Fruit fly (Drosophila melanogaster) whole organism, embryonic: ENCODE results near the gene Sec61alpha.
A peak's percentile ranks its signal among the peaks of the same experiment; 100 is the strongest.

Experiments
- CG11560 ChIP-seq: fragments of 200-800 bp; sonication (Bioruptor generic); IDR thresholded peaks from 3 replicates; pipeline ENCODE4 v1.3.6; 2022; ENCODE audit warnings: missing biosample characterization, missing genetic modification characterization
- CG11695 ChIP-seq: fragments of 200-800 bp; sonication (Bioruptor generic); IDR thresholded peaks from 3 replicates; pipeline ENCODE4 v1.3.6; 2022; ENCODE audit warnings: missing biosample characterization, missing genetic modification characterization
- CG11696 ChIP-seq: fragments of 200-800 bp; sonication (Bioruptor generic); IDR thresholded peaks from 2 replicates; pipeline ENCODE4 v1.3.6; 2022; ENCODE audit warnings: missing biosample characterization, missing genetic modification characterization
- CG14014 ChIP-seq: fragments of 200-800 bp; sonication (Bioruptor generic); IDR thresholded peaks from 2 replicates; pipeline ENCODE4 v1.3.6; 2022; ENCODE audit warnings: missing biosample characterization, missing genetic modification characterization
- CG15696 ChIP-seq: fragments of 200-800 bp; sonication (Bioruptor generic); optimal IDR thresholded peaks from 2 replicates; lab custom pipeline; 2019; ENCODE audit warnings: missing biosample characterization, mild to moderate bottlenecking, missing genetic modification characterization, moderate library complexity
- CG1647 ChIP-seq: fragments of 200-800 bp; sonication (Bioruptor generic); optimal IDR thresholded peaks from 3 replicates; lab custom pipeline; 2016; ENCODE audit warnings: missing biosample characterization, missing genetic modification characterization
- CG17385 ChIP-seq: fragments of 200-800 bp; sonication (Bioruptor generic); optimal IDR thresholded peaks from 3 replicates; lab custom pipeline; 2018; ENCODE audit warnings: missing biosample characterization, mild to moderate bottlenecking, missing genetic modification characterization
- CG18262 ChIP-seq: fragments of 200-800 bp; optimal IDR thresholded peaks from 3 replicates; lab custom pipeline; 2019; ENCODE audit warnings: missing biosample characterization, mild to moderate bottlenecking, missing genetic modification characterization, moderate library complexity
- CG18599 ChIP-seq: fragments of 200-800 bp; sonication (Bioruptor generic); optimal IDR thresholded peaks from 3 replicates; lab custom pipeline; 2017; ENCODE audit warnings: missing biosample characterization, missing genetic modification characterization, mild to moderate bottlenecking, moderate library complexity, missing genetic modification reagents
- CG18764 ChIP-seq: fragments of 200-800 bp; sonication (Bioruptor generic); optimal IDR thresholded peaks from 3 replicates; lab custom pipeline; 2016; ENCODE audit warnings: missing biosample characterization, missing genetic modification characterization
- CG2199 ChIP-seq: fragments of 200-800 bp; sonication (Bioruptor generic); IDR thresholded peaks from 3 replicates; pipeline ENCODE4 v1.3.6; 2022; ENCODE audit warnings: missing biosample characterization, missing genetic modification characterization
- CG31441 ChIP-seq: fragments of 200-800 bp; sonication (Bioruptor generic); IDR thresholded peaks from 2 replicates; pipeline ENCODE4 v1.3.6; 2022; ENCODE audit warnings: missing biosample characterization, missing genetic modification characterization
- CG34224 ChIP-seq: fragments of 200-800 bp; sonication (Bioruptor generic); IDR thresholded peaks from 3 replicates; pipeline ENCODE4 v1.3.6; 2022; ENCODE audit warnings: missing biosample characterization, missing genetic modification characterization; ENCODE audit not compliant: partially characterized antibody
- CG42726 ChIP-seq: fragments of 200-800 bp; sonication (Bioruptor generic); IDR thresholded peaks from 2 replicates; pipeline ENCODE4 v1.3.6; 2022; ENCODE audit warnings: missing biosample characterization, missing genetic modification characterization; ENCODE audit not compliant: partially characterized antibody
- CG4328 ChIP-seq: fragments of 200-800 bp; sonication (Bioruptor generic); optimal IDR thresholded peaks from 3 replicates; lab custom pipeline; 2017; ENCODE audit warnings: missing biosample characterization, missing genetic modification reagents, missing genetic modification characterization
- CG4360 ChIP-seq: fragments of 200-800 bp; sonication (Bioruptor generic); IDR thresholded peaks from 2 replicates; pipeline ENCODE4 v1.3.6; 2022; ENCODE audit warnings: missing biosample characterization, missing genetic modification characterization
- CG6654 ChIP-seq: fragments of 200-800 bp; sonication (Bioruptor generic); optimal IDR thresholded peaks from 2 replicates; lab custom pipeline; 2017; ENCODE audit warnings: missing biosample characterization, mild to moderate bottlenecking, missing genetic modification characterization
- CG6765 ChIP-seq: fragments of 200-800 bp; sonication (Bioruptor generic); optimal IDR thresholded peaks from 3 replicates; lab custom pipeline; 2017; ENCODE audit warnings: missing biosample characterization, mild to moderate bottlenecking, missing genetic modification characterization
- CG7372 ChIP-seq: fragments of 200-800 bp; sonication (Bioruptor generic); IDR thresholded peaks from 2 replicates; pipeline ENCODE4 v1.3.6; 2022; ENCODE audit warnings: missing biosample characterization, missing genetic modification characterization
- CTCF ChIP-seq: fragments of 200-800 bp; sonication (Bioruptor generic); optimal IDR thresholded peaks from 2 replicates; lab custom pipeline; 2017; ENCODE audit warnings: missing biosample characterization, mild to moderate bottlenecking, missing genetic modification characterization, moderate library complexity
- D19A ChIP-seq: fragments of 200-800 bp; optimal IDR thresholded peaks from 3 replicates; lab custom pipeline; 2019; ENCODE audit warnings: missing biosample characterization, mild to moderate bottlenecking, missing genetic modification characterization, moderate library complexity
- Dbx ChIP-seq: fragments of 200-800 bp; sonication (Bioruptor generic); IDR thresholded peaks from 3 replicates; pipeline ENCODE4 v1.3.6; 2022; ENCODE audit warnings: missing biosample characterization, missing genetic modification characterization
- Doc3 ChIP-seq: fragments of 200-800 bp; sonication (Bioruptor generic); IDR thresholded peaks from 3 replicates; pipeline ENCODE4 v1.3.6; 2022; ENCODE audit warnings: missing biosample characterization, missing genetic modification characterization; ENCODE audit not compliant: partially characterized antibody
- E2f2 ChIP-seq: fragments of 200-800 bp; sonication (Bioruptor generic); IDR thresholded peaks from 2 replicates; pipeline ENCODE4 v1.3.6; 2022; ENCODE audit warnings: missing biosample characterization, missing genetic modification characterization
- Fer2 ChIP-seq: fragments of 200-800 bp; sonication (Bioruptor generic); optimal IDR thresholded peaks from 2 replicates; lab custom pipeline; 2018; ENCODE audit warnings: missing biosample characterization, mild to moderate bottlenecking, missing genetic modification characterization, moderate library complexity
- Fer3 ChIP-seq: fragments of 200-800 bp; sonication (Bioruptor generic); optimal IDR thresholded peaks from 2 replicates; lab custom pipeline; 2018; ENCODE audit warnings: missing biosample characterization, mild to moderate bottlenecking, missing genetic modification characterization, moderate library complexity
- Gug ChIP-seq: fragments of 200-800 bp; sonication (Bioruptor generic); IDR thresholded peaks from 4 replicates; pipeline ENCODE4 v1.3.6; 2022; ENCODE audit warnings: missing biosample characterization, missing genetic modification characterization
- Mad ChIP-seq: fragments of 200-800 bp; sonication (Bioruptor generic); optimal IDR thresholded peaks from 2 replicates; lab custom pipeline; 2016; ENCODE audit warnings: missing biosample characterization, missing genetic modification characterization
- Mrtf ChIP-seq: fragments of 200-800 bp; sonication (Bioruptor generic); IDR thresholded peaks from 3 replicates; pipeline ENCODE4 v1.3.6; 2022; ENCODE audit warnings: missing biosample characterization, missing genetic modification characterization
- Ravus ChIP-seq: fragments of 200-800 bp; sonication (Bioruptor generic); IDR thresholded peaks from 2 replicates; pipeline ENCODE4 v1.3.6; 2022; ENCODE audit warnings: missing biosample characterization, missing genetic modification characterization
- Rfx ChIP-seq: fragments of 200-800 bp; sonication (Bioruptor generic); IDR thresholded peaks from 2 replicates; pipeline ENCODE4 v1.3.6; 2022; ENCODE audit warnings: missing biosample characterization, missing genetic modification characterization
- ara ChIP-seq: fragments of 200-800 bp; sonication (Bioruptor generic); IDR thresholded peaks from 2 replicates; pipeline ENCODE4 v1.3.6; 2022; ENCODE audit warnings: missing biosample characterization, missing genetic modification characterization
- cad ChIP-seq: fragments of >200 bp; optimal IDR thresholded peaks from 2 replicates; lab custom pipeline; 2017; ENCODE audit warnings: missing biosample characterization, missing genetic modification characterization
- cas ChIP-seq: fragments of 200-800 bp; sonication (Bioruptor generic); IDR thresholded peaks from 2 replicates; pipeline ENCODE4 v1.3.6; 2022; ENCODE audit warnings: missing biosample characterization, missing genetic modification characterization
- dimm ChIP-seq: fragments of 200-800 bp; sonication (Bioruptor generic); IDR thresholded peaks from 2 replicates; pipeline ENCODE4 v1.3.6; 2022; ENCODE audit warnings: missing biosample characterization, missing genetic modification characterization
- ftz-f1 ChIP-seq: fragments of 200-800 bp; sonication (Bioruptor generic); optimal IDR thresholded peaks from 2 replicates; lab custom pipeline; 2016; ENCODE audit warnings: missing biosample characterization, missing genetic modification characterization
- gsb-n ChIP-seq: fragments of 200-800 bp; sonication (Bioruptor generic); optimal IDR thresholded peaks from 3 replicates; lab custom pipeline; 2018; ENCODE audit warnings: missing biosample characterization, mild to moderate bottlenecking, missing genetic modification characterization
- luna ChIP-seq: fragments of 200-800 bp; sonication (Bioruptor generic); optimal IDR thresholded peaks from 2 replicates; lab custom pipeline; 2016; ENCODE audit warnings: missing biosample characterization, missing genetic modification characterization
- nerfin-2 ChIP-seq: fragments of 200-800 bp; sonication (Bioruptor generic); IDR thresholded peaks from 2 replicates; pipeline ENCODE4 v1.3.6; 2022; ENCODE audit warnings: missing biosample characterization, missing genetic modification characterization; ENCODE audit not compliant: partially characterized antibody
- otp ChIP-seq: fragments of 200-800 bp; sonication (Bioruptor generic); IDR thresholded peaks from 3 replicates; pipeline ENCODE4, ENCODE4 v1.3.6; 2022; ENCODE audit warnings: missing biosample characterization, missing genetic modification characterization
- pho ChIP-seq: fragments of 200-800 bp; sonication (Bioruptor generic); optimal IDR thresholded peaks from 2 replicates; lab custom pipeline; 2016; ENCODE audit warnings: missing biosample characterization, missing genetic modification characterization
- repo ChIP-seq: fragments of 200-800 bp; sonication (Bioruptor generic); optimal IDR thresholded peaks from 2 replicates; lab custom pipeline; 2016; ENCODE audit warnings: missing biosample characterization, missing genetic modification characterization
- scrt ChIP-seq: fragments of 200-800 bp; sonication (Bioruptor generic); optimal IDR thresholded peaks from 2 replicates; lab custom pipeline; 2018; ENCODE audit warnings: missing biosample characterization, mild to moderate bottlenecking, missing genetic modification characterization, moderate library complexity
- sens-2 ChIP-seq: fragments of 200-800 bp; sonication (Bioruptor generic); IDR thresholded peaks from 2 replicates; pipeline ENCODE4 v1.3.6; 2022; ENCODE audit warnings: missing biosample characterization, missing genetic modification characterization
- slbo ChIP-seq: fragments of 200-800 bp; sonication (Bioruptor generic); IDR thresholded peaks from 2 replicates; pipeline ENCODE4 v1.3.6; 2022; ENCODE audit warnings: missing biosample characterization, missing genetic modification characterization
- sob ChIP-seq: fragments of 200-800 bp; sonication (Bioruptor generic); IDR thresholded peaks from 2 replicates; pipeline ENCODE4 v1.3.6; 2022; ENCODE audit warnings: missing biosample characterization, missing genetic modification characterization
- tgo ChIP-seq: fragments of 200-800 bp; sonication (Bioruptor generic); IDR thresholded peaks from 3 replicates; pipeline ENCODE4 v1.3.6; 2022; ENCODE audit warnings: missing biosample characterization, missing genetic modification characterization
- trh ChIP-seq: fragments of 200-800 bp; sonication (Bioruptor generic); optimal IDR thresholded peaks from 2 replicates; lab custom pipeline; 2016; ENCODE audit warnings: missing biosample characterization, missing genetic modification characterization
- unpg ChIP-seq: fragments of 200-800 bp; sonication (Bioruptor generic); optimal IDR thresholded peaks from 3 replicates; lab custom pipeline; 2018; ENCODE audit warnings: missing biosample characterization, mild to moderate bottlenecking, missing genetic modification characterization, moderate library complexity
- zf30C ChIP-seq: fragments of 200-800 bp; sonication (Bioruptor generic); optimal IDR thresholded peaks from 3 replicates; lab custom pipeline; 2018; ENCODE audit warnings: missing biosample characterization, mild to moderate bottlenecking, missing genetic modification characterization
- zfh2 ChIP-seq: fragments of 200-800 bp; sonication (Bioruptor generic); optimal IDR thresholded peaks from 2 replicates; lab custom pipeline; 2016; ENCODE audit warnings: missing biosample characterization, missing genetic modification characterization

The Sec61alpha gene

dm6 chr2L:6455955-6456599 lies 24.3 kb downstream of the Sec61alpha start, which contains the start of gene frj (continued):
- TF ChIP-seq D19A (peak; percentile 42), nerfin-2 (GFP tag; lab: Robert Waterston, UW) (0 out of 2 replicates have a peak, but pooled peaks have one; percentile 13), Ravus (GFP tag; lab: Robert Waterston, UW) (no peak), CG18262 (peak; percentile 49), ara (GFP tag; lab: Robert Waterston, UW) (no peak), CG18599 (GFP tag; lab: Kevin White, UChicago) (peak; percentile 46), cas (GFP tag; lab: Robert Waterston, UW) (peak; percentile 17; the same call in 1 of the 2 replicates), CG42726 (GFP tag; lab: Robert Waterston, UW) (peak; percentile 59; the same call in 1 of the 2 replicates), Rfx (GFP tag; lab: Robert Waterston, UW) (peak; percentile 84), sens-2 (GFP tag; lab: Robert Waterston, UW) (no peak), pho (GFP tag; lab: Kevin White, UChicago) (peak; percentile 72), Fer3 (tag; lab: Kevin White, UChicago) (peak; percentile 41), slbo (GFP tag; lab: Robert Waterston, UW) (peak; percentile 84), unpg (GFP tag; lab: Kevin White, UChicago) (peak; percentile 55), CG11695 (GFP tag; lab: Robert Waterston, UW) (0 out of 3 replicates have a peak, but pooled peaks have one; percentile 30), ftz-f1 (no peak), Doc3 (GFP tag; lab: Robert Waterston, UW) (0 out of 3 replicates have a peak, but pooled peaks have one; percentile 59), CG6765 (GFP tag; lab: Kevin White, UChicago) (no peak), CG11696 (GFP tag; lab: Robert Waterston, UW) (no peak), zfh2 (GFP tag; lab: Kevin White, UChicago) (peak; percentile 68), cad (GFP tag; lab: Kevin White, UChicago) (no peak), CG2199 (GFP tag; lab: Robert Waterston, UW) (no peak), repo (GFP tag; lab: Kevin White, UChicago) (peak; percentile 27), dimm (no peak), Dbx (GFP tag; lab: Robert Waterston, UW) (peak; percentile 59; the same call in 2 of the 3 replicates), trh (GFP tag; lab: Kevin White, UChicago) (no peak), CG7372 (no peak), scrt (no peak), tgo (GFP tag; lab: Robert Waterston, UW) (peak; percentile 67), CG4360 (no peak), otp (GFP tag; lab: Robert Waterston, UW) (peak; percentile 67; the same call in 2 of the 3 replicates), CG18764 (peak; percentile 53), gsb-n (tag; lab: Kevin White, UChicago) (peak; percentile 39), E2f2 (GFP tag; lab: Robert Waterston, UW) (peak; percentile 55), CG11560 (tag; lab: Robert Waterston, UW) (no peak), CG4328 (peak; percentile 20), Gug (GFP tag; lab: Robert Waterston, UW) (peak; percentile 74; the same call in 3 of the 4 replicates), sob (GFP tag; lab: Robert Waterston, UW) (peak; percentile 70), CG15696 (tag; lab: Kevin White, UChicago) (peak; percentile 58), CTCF (GFP tag; lab: Kevin White, UChicago) (peak; percentile 96), CG34224 (GFP tag; lab: Robert Waterston, UW) (0 out of 3 replicates have a peak, but pooled peaks have one; percentile 38), Mrtf (GFP tag; lab: Robert Waterston, UW) (peak; percentile 67), luna (GFP tag; lab: Kevin White, UChicago) (peak; percentile 21), CG31441 (GFP tag; lab: Robert Waterston, UW) (peak; percentile 73), CG1647 (GFP tag; lab: Kevin White, UChicago) (peak; percentile 19), Mad (GFP tag; lab: Kevin White, UChicago) (peak; percentile 71), Fer2 (tag; lab: Kevin White, UChicago) (no peak), CG14014 (GFP tag; lab: Robert Waterston, UW) (peak; percentile 64), CG17385 (GFP tag; lab: Kevin White, UChicago) (peak; percentile 10), zf30C (GFP tag; lab: Kevin White, UChicago) (no peak), CG6654 (peak; percentile 9)
